Fruit fly (Drosophila melanogaster) whole organism, embryonic: Measurements from ENCODE around the gene ClC-c.
A peak's percentile ranks its signal among the peaks of the same experiment; 100 is the strongest.

Source experiments
- Aef1 ChIP-seq: fragments of 200-800 bp; sonication (Bioruptor generic); IDR thresholded peaks from 3 replicates; pipeline ENCODE4 v1.3.6; 2022; ENCODE audit warnings: missing biosample characterization, missing genetic modification characterization
- Awh ChIP-seq: fragments of 200-800 bp; sonication (Bioruptor generic); IDR thresholded peaks from 2 replicates; pipeline ENCODE4, ENCODE4 v1.3.6; 2022; ENCODE audit warnings: missing biosample characterization, missing genetic modification characterization
- Bdp1 ChIP-seq: fragments of 200-800 bp; sonication (Bioruptor generic); optimal IDR thresholded peaks from 3 replicates; lab custom pipeline; 2016; ENCODE audit warnings: missing biosample characterization, missing genetic modification characterization
- BtbVII ChIP-seq: fragments of 200-800 bp; sonication (Bioruptor generic); optimal IDR thresholded peaks from 3 replicates; lab custom pipeline; 2017; ENCODE audit warnings: missing biosample characterization, mild to moderate bottlenecking, missing genetic modification characterization
- C15 ChIP-seq: fragments of 200-800 bp; sonication (Bioruptor generic); IDR thresholded peaks from 3 replicates; pipeline ENCODE4 v1.3.6; 2022; ENCODE audit warnings: missing biosample characterization, missing genetic modification characterization
- CG10462 ChIP-seq: fragments of 200-800 bp; sonication (Bioruptor generic); optimal IDR thresholded peaks from 2 replicates; lab custom pipeline; 2016; ENCODE audit warnings: missing biosample characterization, missing genetic modification characterization
- CG10959 ChIP-seq: fragments of 200-800 bp; sonication (Bioruptor generic); IDR thresholded peaks from 2 replicates; pipeline ENCODE4 v1.3.6; 2022; ENCODE audit warnings: missing biosample characterization, missing genetic modification characterization
- CG12299 ChIP-seq: fragments of 200-800 bp; sonication (Bioruptor generic); optimal IDR thresholded peaks from 2 replicates; lab custom pipeline; 2018; ENCODE audit warnings: missing biosample characterization, mild to moderate bottlenecking, missing genetic modification characterization
- CG12744 ChIP-seq: fragments of 200-800 bp; sonication (Bioruptor generic); optimal IDR thresholded peaks from 2 replicates; lab custom pipeline; 2016; ENCODE audit warnings: missing biosample characterization, missing genetic modification characterization
- CG13123 ChIP-seq: fragments of 200-800 bp; sonication (Bioruptor generic); optimal IDR thresholded peaks from 2 replicates; lab custom pipeline; 2016; ENCODE audit warnings: missing biosample characterization, missing genetic modification characterization
- CG13296 ChIP-seq: fragments of 200-800 bp; sonication (Bioruptor generic); optimal IDR thresholded peaks from 3 replicates; lab custom pipeline; 2018; ENCODE audit warnings: missing biosample characterization, mild to moderate bottlenecking, missing genetic modification characterization
- CG14965 ChIP-seq: fragments of 200-800 bp; sonication (Bioruptor generic); optimal IDR thresholded peaks from 2 replicates; lab custom pipeline; 2016; ENCODE audit warnings: missing biosample characterization, missing genetic modification characterization, borderline replicate concordance
- CG15073 ChIP-seq: fragments of 200-800 bp; sonication (Bioruptor generic); optimal IDR thresholded peaks from 2 replicates; lab custom pipeline; 2016; ENCODE audit warnings: missing biosample characterization, missing genetic modification characterization
- CG15514 ChIP-seq: fragments of 200-800 bp; sonication (Bioruptor generic); optimal IDR thresholded peaks from 3 replicates; lab custom pipeline; 2017; ENCODE audit warnings: missing biosample characterization, missing genetic modification characterization, mild to moderate bottlenecking, moderate library complexity, missing genetic modification reagents
- CG15696 ChIP-seq: fragments of 200-800 bp; sonication (Bioruptor generic); optimal IDR thresholded peaks from 2 replicates; lab custom pipeline; 2019; ENCODE audit warnings: missing biosample characterization, mild to moderate bottlenecking, missing genetic modification characterization, moderate library complexity
- CG1602 ChIP-seq: fragments of 200-800 bp; sonication (Bioruptor generic); optimal IDR thresholded peaks from 3 replicates; lab custom pipeline; 2016; ENCODE audit warnings: missing biosample characterization, missing genetic modification characterization
- CG18619 ChIP-seq: fragments of 200-800 bp; sonication (Bioruptor generic); optimal IDR thresholded peaks from 3 replicates; lab custom pipeline; 2017; ENCODE audit warnings: missing biosample characterization, mild to moderate bottlenecking, missing genetic modification characterization
- CG31388 ChIP-seq: fragments of 200-800 bp; sonication (Bioruptor generic); optimal IDR thresholded peaks from 2 replicates; lab custom pipeline; 2016; ENCODE audit warnings: missing biosample characterization, missing genetic modification characterization
- CG34224 ChIP-seq: fragments of 200-800 bp; sonication (Bioruptor generic); IDR thresholded peaks from 3 replicates; pipeline ENCODE4 v1.3.6; 2022; ENCODE audit warnings: missing biosample characterization, missing genetic modification characterization; ENCODE audit not compliant: partially characterized antibody
- CG3995 ChIP-seq: fragments of 200-800 bp; sonication (Bioruptor generic); optimal IDR thresholded peaks from 3 replicates; lab custom pipeline; 2016; ENCODE audit warnings: missing biosample characterization, missing genetic modification characterization
- CG4617 ChIP-seq: fragments of 200-800 bp; sonication (Bioruptor generic); optimal IDR thresholded peaks from 3 replicates; lab custom pipeline; 2016; ENCODE audit warnings: missing biosample characterization, missing genetic modification characterization, borderline replicate concordance
- CG6175 ChIP-seq: fragments of 200-800 bp; sonication (Bioruptor generic); IDR thresholded peaks from 3 replicates; pipeline ENCODE4 v1.3.6; 2022; ENCODE audit warnings: missing biosample characterization, missing genetic modification characterization
- CG6272 ChIP-seq: fragments of 200-800 bp; sonication (Bioruptor generic); IDR thresholded peaks from 2 replicates; pipeline ENCODE4 v1.3.6; 2022; ENCODE audit warnings: missing biosample characterization, missing genetic modification characterization
- CG6683 ChIP-seq: fragments of 200-800 bp; sonication (Bioruptor generic); optimal IDR thresholded peaks from 2 replicates; lab custom pipeline; 2017; ENCODE audit warnings: missing biosample characterization, mild to moderate bottlenecking, missing genetic modification characterization, missing genetic modification reagents
- CG7271 ChIP-seq: fragments of 200-800 bp; sonication (Bioruptor generic); optimal IDR thresholded peaks from 2 replicates; lab custom pipeline; 2018; ENCODE audit warnings: missing biosample characterization, mild to moderate bottlenecking, missing genetic modification characterization, moderate library complexity
- CG7357 ChIP-seq: fragments of 200-800 bp; sonication (Bioruptor generic); IDR thresholded peaks from 3 replicates; pipeline ENCODE4 v1.3.6; 2022; ENCODE audit warnings: missing biosample characterization, missing genetic modification characterization
- CG9609 ChIP-seq: fragments of 200-800 bp; sonication (Bioruptor generic); optimal IDR thresholded peaks from 3 replicates; lab custom pipeline; 2016; ENCODE audit warnings: missing biosample characterization, missing genetic modification characterization
- CTCF ChIP-seq: fragments of 200-800 bp; sonication (Bioruptor generic); optimal IDR thresholded peaks from 2 replicates; lab custom pipeline; 2017; ENCODE audit warnings: missing biosample characterization, mild to moderate bottlenecking, missing genetic modification characterization, moderate library complexity
- D19B ChIP-seq: fragments of 200-800 bp; sonication (Bioruptor generic); optimal IDR thresholded peaks from 2 replicates; lab custom pipeline; 2017; ENCODE audit warnings: missing biosample characterization, mild to moderate bottlenecking, missing genetic modification characterization
- Dref ChIP-seq: fragments of 200-800 bp; sonication (Bioruptor generic); IDR thresholded peaks from 2 replicates; pipeline ENCODE4 v1.3.6; 2022; ENCODE audit warnings: missing biosample characterization, missing genetic modification characterization
- Fer2 ChIP-seq: fragments of 200-800 bp; sonication (Bioruptor generic); optimal IDR thresholded peaks from 2 replicates; lab custom pipeline; 2018; ENCODE audit warnings: missing biosample characterization, mild to moderate bottlenecking, missing genetic modification characterization, moderate library complexity
- Hr39 ChIP-seq: fragments of >200 bp; optimal IDR thresholded peaks from 2 replicates; lab custom pipeline; 2017
- Rx ChIP-seq: fragments of 200-800 bp; sonication (Bioruptor generic); IDR thresholded peaks from 2 replicates; pipeline ENCODE4 v1.3.6; 2022; ENCODE audit warnings: missing biosample characterization, missing genetic modification characterization
- Scr ChIP-seq: fragments of 200-800 bp; sonication (Bioruptor generic); IDR thresholded peaks from 2 replicates; pipeline ENCODE4 v1.3.6; 2022; ENCODE audit warnings: missing biosample characterization, missing genetic modification characterization; ENCODE audit not compliant: partially characterized antibody
- Ssrp ChIP-seq: fragments of 200-800 bp; sonication (Bioruptor generic); optimal IDR thresholded peaks from 2 replicates; lab custom pipeline; 2018; ENCODE audit warnings: missing biosample characterization, mild to moderate bottlenecking, missing genetic modification characterization, moderate library complexity
- Trl ChIP-seq, 3 experiments: fragments of >200 bp in 2 of 3; fragments of 200-800 bp in 1 of 3; sonication (Bioruptor generic) in 1 of 3; optimal IDR thresholded peaks; 2 replicates in 1 of 3; 3 replicates in 2 of 3; lab custom pipeline; 2016 to 2017; ENCODE audit warnings: missing biosample characterization in 1 of 3, missing genetic modification characterization in 1 of 3
- ap ChIP-seq: fragments of 200-800 bp; sonication (Bioruptor generic); IDR thresholded peaks from 2 replicates; pipeline ENCODE4 v1.3.6; 2022; ENCODE audit warnings: missing biosample characterization, missing genetic modification characterization
- bbx ChIP-seq: fragments of 200-800 bp; sonication (Bioruptor generic); IDR thresholded peaks from 2 replicates; pipeline ENCODE4 v1.3.6; 2022; ENCODE audit warnings: missing biosample characterization, missing genetic modification characterization; ENCODE audit not compliant: partially characterized antibody
- eve ChIP-seq, 2 experiments: fragments of >200 bp; optimal IDR thresholded peaks; 2 replicates each; lab custom pipeline; 2017; ENCODE audit warnings: missing biosample characterization in 2 of 2, missing genetic modification characterization in 2 of 2
- gem ChIP-seq: fragments of 200-800 bp; sonication (Bioruptor generic); optimal IDR thresholded peaks from 2 replicates; lab custom pipeline; 2019; ENCODE audit warnings: missing biosample characterization, mild to moderate bottlenecking, missing genetic modification characterization, moderate library complexity
- gsb-n ChIP-seq: fragments of 200-800 bp; sonication (Bioruptor generic); optimal IDR thresholded peaks from 3 replicates; lab custom pipeline; 2018; ENCODE audit warnings: missing biosample characterization, mild to moderate bottlenecking, missing genetic modification characterization
- jumu ChIP-seq: fragments of 200-800 bp; sonication (Bioruptor generic); optimal IDR thresholded peaks from 3 replicates; lab custom pipeline; 2016; ENCODE audit warnings: missing biosample characterization, missing genetic modification characterization
- maf-S ChIP-seq: fragments of 200-800 bp; sonication (Bioruptor generic); optimal IDR thresholded peaks from 2 replicates; lab custom pipeline; 2016; ENCODE audit warnings: missing biosample characterization, missing genetic modification characterization
- mirr ChIP-seq: fragments of 200-800 bp; sonication (Bioruptor generic); optimal IDR thresholded peaks from 3 replicates; lab custom pipeline; 2018; ENCODE audit warnings: missing biosample characterization, mild to moderate bottlenecking, missing genetic modification characterization
- nau ChIP-seq: fragments of 200-800 bp; sonication (Bioruptor generic); optimal IDR thresholded peaks from 3 replicates; lab custom pipeline; 2017; ENCODE audit warnings: missing biosample characterization, mild to moderate bottlenecking, missing genetic modification characterization, missing genetic modification reagents
- ro ChIP-seq: fragments of 200-800 bp; sonication (Bioruptor generic); IDR thresholded peaks from 2 replicates; pipeline ENCODE4 v1.3.6; 2022; ENCODE audit warnings: missing biosample characterization, missing genetic modification characterization
- sima ChIP-seq: fragments of 200-800 bp; sonication (Bioruptor generic); optimal IDR thresholded peaks from 2 replicates; lab custom pipeline; 2016; ENCODE audit warnings: missing biosample characterization, missing genetic modification characterization
- sr ChIP-seq: fragments of 200-800 bp; sonication (Bioruptor generic); IDR thresholded peaks from 3 replicates; pipeline ENCODE4 v1.3.6; 2022; ENCODE audit warnings: missing biosample characterization, missing genetic modification characterization
- stc ChIP-seq: fragments of 200-800 bp; sonication (Bioruptor generic); IDR thresholded peaks from 2 replicates; pipeline ENCODE4 v1.3.6; 2022; ENCODE audit warnings: missing biosample characterization, missing genetic modification characterization
- sug ChIP-seq: fragments of 200-800 bp; optimal IDR thresholded peaks from 2 replicates; lab custom pipeline; 2019; ENCODE audit warnings: missing biosample characterization, mild to moderate bottlenecking, missing genetic modification characterization, moderate library complexity
- tin ChIP-seq: fragments of 200-800 bp; sonication (Bioruptor generic); optimal IDR thresholded peaks from 3 replicates; lab custom pipeline; 2016; ENCODE audit warnings: missing biosample characterization, missing genetic modification characterization
- tx ChIP-seq: fragments of 200-800 bp; sonication (Bioruptor generic); optimal IDR thresholded peaks from 2 replicates; lab custom pipeline; 2016; ENCODE audit warnings: missing biosample characterization, missing genetic modification characterization
- wek ChIP-seq: fragments of 200-800 bp; sonication (Bioruptor generic); optimal IDR thresholded peaks from 3 replicates; lab custom pipeline; 2018; ENCODE audit warnings: missing biosample characterization, mild to moderate bottlenecking, missing genetic modification characterization, moderate library complexity

ClC-c gene

dm6 chr3L:16050887-16051258, 39.4 kb upstream of the ClC-c start, which contains the start of gene Diap1 (continued):
- peak; percentile 100 for TF ChIP-seq Dref (GFP tag; lab: Robert Waterston, UW)
- no peak for TF ChIP-seq CG10959 (GFP tag; lab: Robert Waterston, UW)
- no peak for TF ChIP-seq CG10462 (GFP tag; lab: Kevin White, UChicago)
- TF ChIP-seq CG1602 (GFP tag; lab: Kevin White, UChicago) = no peak
- TF ChIP-seq CG15514 = peak; percentile 96
- TF ChIP-seq stc = no peak
- TF ChIP-seq CG13296 = no peak
- TF ChIP-seq eve (GFP tag; optimal IDR thresholded peaks at IDR 0.05; lab: Kevin White, UChicago) = no peak
- no peak for TF ChIP-seq CG18619 (GFP tag; lab: Kevin White, UChicago)
- TF ChIP-seq ro (GFP tag; lab: Robert Waterston, UW) = no peak
- no peak for TF ChIP-seq CG14965
- no peak for TF ChIP-seq sr (GFP tag; lab: Robert Waterston, UW)
- TF ChIP-seq CG6175 (GFP tag; lab: Robert Waterston, UW) = no peak
- TF ChIP-seq CG9609 (GFP tag; lab: Kevin White, UChicago) = no peak
- TF ChIP-seq CG7271 (tag; lab: Kevin White, UChicago) = no peak
- TF ChIP-seq CTCF (GFP tag; lab: Kevin White, UChicago) = no peak
- TF ChIP-seq CG15073 (GFP tag; lab: Kevin White, UChicago) = no peak
- no peak for TF ChIP-seq maf-S (GFP tag; lab: Kevin White, UChicago)
- TF ChIP-seq tx (GFP tag; lab: Kevin White, UChicago) = no peak
- no peak for TF ChIP-seq tin (GFP tag; lab: Kevin White, UChicago)
- no peak for TF ChIP-seq sima (GFP tag; lab: Kevin White, UChicago)
- TF ChIP-seq Trl (optimal IDR thresholded peaks at IDR 0.05; lab: Kevin White, UChicago) = no peak
- no peak for TF ChIP-seq Trl (GFP tag; optimal IDR thresholded peaks at IDR 0.05; lab: Kevin White, UChicago)
- TF ChIP-seq D19B (GFP tag; lab: Kevin White, UChicago) = no peak
- no peak for TF ChIP-seq CG15696 (tag; lab: Kevin White, UChicago)
- TF ChIP-seq mirr (GFP tag; lab: Kevin White, UChicago) = no peak
- no peak for TF ChIP-seq Hr39 (lab: Kevin White, UChicago)
- peak; percentile 92 for TF ChIP-seq bbx (GFP tag; lab: Robert Waterston, UW)
- TF ChIP-seq CG7357 = no peak
- TF ChIP-seq Bdp1 = no peak
- peak; percentile 86 for TF ChIP-seq Scr
- TF ChIP-seq CG13123 (GFP tag; lab: Kevin White, UChicago) = no peak
- no peak for TF ChIP-seq Aef1
- peak; percentile 80 for TF ChIP-seq CG34224 (GFP tag; lab: Robert Waterston, UW)
- TF ChIP-seq nau = no peak
- TF ChIP-seq gem = no peak
- 0 out of 2 replicates have a peak, but pooled peaks have one; percentile 31 for TF ChIP-seq CG6272 (GFP tag; lab: Robert Waterston, UW)
- TF ChIP-seq Awh (GFP tag; lab: Robert Waterston, UW) = no peak
- no peak for TF ChIP-seq C15 (GFP tag; lab: Robert Waterston, UW)
- no peak for TF ChIP-seq CG6683
- no peak for TF ChIP-seq CG3995
- no peak for TF ChIP-seq Fer2 (tag; lab: Kevin White, UChicago)
- TF ChIP-seq ap (GFP tag; lab: Robert Waterston, UW) = no peak
- TF ChIP-seq Ssrp = no peak
- no peak for TF ChIP-seq BtbVII (GFP tag; lab: Kevin White, UChicago)
- TF ChIP-seq sug (tag; lab: Kevin White, UChicago) = no peak
- TF ChIP-seq CG12299 (tag; lab: Kevin White, UChicago) = no peak
- TF ChIP-seq Rx (GFP tag; lab: Robert Waterston, UW) = no peak
- TF ChIP-seq wek (GFP tag; lab: Kevin White, UChicago) = no peak
- TF ChIP-seq CG12744 (GFP tag; lab: Kevin White, UChicago) = no peak
- no peak for TF ChIP-seq CG31388
- TF ChIP-seq gsb-n (tag; lab: Kevin White, UChicago) = no peak
- TF ChIP-seq CG4617 (GFP tag; lab: Kevin White, UChicago) = no peak
- TF ChIP-seq jumu = no peak
